Worm (Caenorhabditis elegans) whole organism, L4 larva: ENCODE measurements around the gene fbxa-163.

Experiments used
- R02D3.7 ChIP-seq: fragments of 150-350 bp; sonication (generic microtip); optimal IDR thresholded peaks from 3 replicates; lab custom pipeline; 2014; ENCODE audit warnings: missing biosample characterization, missing genetic modification characterization
- Y48G9A.11 ChIP-seq: fragments of 200-800 bp; sonication (Bioruptor generic); IDR thresholded peaks from 2 replicates; pipeline ENCODE4 v1.3.6; 2022; ENCODE audit warnings: missing genetic modification reagents, missing genetic modification characterization, missing compliant biosample characterization
- aha-1 ChIP-seq: fragments of 150-350 bp; peaks from one replicate; lab custom pipeline; 2014; ENCODE audit warnings: missing biosample characterization, missing genetic modification characterization
- ama-1 ChIP-seq: fragments of 150-350 bp; optimal IDR thresholded peaks from 2 replicates; lab custom pipeline; 2014; ENCODE audit warnings: inconsistent platforms, mixed read lengths
- ctbp-1 ChIP-seq: fragments of 200-800 bp; sonication (Bioruptor generic); IDR thresholded peaks from 2 replicates; pipeline ENCODE4 v1.3.6; 2022; ENCODE audit warnings: missing genetic modification reagents, missing genetic modification characterization, missing compliant biosample characterization
- dpl-1 ChIP-seq: fragments of 150-350 bp; optimal IDR thresholded peaks from 2 replicates; lab custom pipeline; 2014; ENCODE audit warnings: missing biosample characterization, missing genetic modification reagents, missing genetic modification characterization
- fkh-10 ChIP-seq: fragments of 150-350 bp; optimal IDR thresholded peaks from 2 replicates; lab custom pipeline; 2014; ENCODE audit warnings: missing biosample characterization, missing genetic modification reagents, missing genetic modification characterization
- fos-1 ChIP-seq: fragments of 150-350 bp; optimal IDR thresholded peaks from 2 replicates; lab custom pipeline; 2014; ENCODE audit warnings: missing biosample characterization, missing genetic modification characterization
- lin-1 ChIP-seq: fragments of 200-800 bp; sonication (Bioruptor generic); IDR thresholded peaks from 2 replicates; pipeline ENCODE4 v1.3.6; 2022; ENCODE audit warnings: missing genetic modification reagents, missing genetic modification characterization, missing compliant biosample characterization
- nhr-6 ChIP-seq: fragments of 150-350 bp; optimal IDR thresholded peaks from 2 replicates; lab custom pipeline; 2014; ENCODE audit warnings: missing biosample characterization, missing genetic modification characterization
- rbr-2 ChIP-seq: sonication (generic microtip); optimal IDR thresholded peaks from 2 replicates; lab custom pipeline; 2016; ENCODE audit warnings: missing genotype, missing genetic modification characterization, missing compliant biosample characterization
- saeg-2 ChIP-seq: fragments of 200-800 bp; sonication (Bioruptor generic); IDR thresholded peaks from 2 replicates; pipeline ENCODE4 v1.3.6; 2022; ENCODE audit warnings: missing genetic modification reagents, missing genetic modification characterization, missing compliant biosample characterization
- snpc-1.2 ChIP-seq: fragments of 200-800 bp; sonication (Bioruptor generic); IDR thresholded peaks from 2 replicates; pipeline ENCODE4 v1.3.6; 2022; ENCODE audit warnings: missing genetic modification reagents, missing genetic modification characterization, missing compliant biosample characterization
- unc-62 ChIP-seq, 3 experiments: fragments of 150-350 bp in 1 of 3; sonication (generic microtip); optimal IDR thresholded peaks in 2 of 3; peaks in 1 of 3; 1 replicate in 1 of 3; 2 replicates in 2 of 3; lab custom pipeline; 2014 to 2017; ENCODE audit warnings: missing biosample characterization in 3 of 3, missing genetic modification characterization in 3 of 3, missing genetic modification reagents in 3 of 3, missing genotype in 1 of 3

fbxa-163 gene

DNA sequence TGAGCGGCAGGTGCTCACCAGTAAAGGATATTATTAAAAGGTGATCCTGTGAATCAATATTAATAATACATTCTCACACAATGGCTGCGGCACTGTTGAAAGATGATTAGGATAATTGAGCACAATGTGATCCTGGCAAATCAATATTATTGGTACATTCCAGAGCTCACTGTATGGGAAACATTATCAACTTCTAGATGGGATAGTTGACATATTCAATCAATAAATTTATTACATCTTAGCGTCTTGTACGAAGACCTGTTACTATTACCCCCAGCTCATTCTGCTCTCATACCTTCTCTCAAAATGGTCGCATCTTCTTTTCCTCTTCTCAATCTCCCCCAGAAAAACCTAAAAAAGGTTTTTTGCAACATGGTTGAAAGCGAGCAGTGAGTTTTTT lies 42.3 kb downstream of the fbxa-163 start, which contains the start of gene fbxb-49:
Gene fbxb-49 (plus strand): TSS at position 301 of the 400 bp plus-strand sequence.
- TF ChIP-seq ama-1 (lab: Kevin White, UChicago), result no peak
- peak; percentile 71 for TF ChIP-seq aha-1

- TF ChIP-seq fkh-10, result no peak
- no peak for TF ChIP-seq rbr-2 (tag; lab: Kevin White, UChicago)
- TF ChIP-seq nhr-6 (tag; lab: Kevin White, UChicago), result no peak
- TF ChIP-seq fos-1 (tag; lab: Kevin White, UChicago), result no peak
- no peak for TF ChIP-seq Y48G9A.11 (GFP tag; lab: Robert Waterston, UW)
- no peak for TF ChIP-seq R02D3.7 (tag; lab: Kevin White, UChicago)
Observed at ce11 chrII:1567646-1568045, 42.9 kb downstream of the fbxa-163 start, which contains the start of gene K05F6.8. K05F6.8 (minus strand) TSS chrII:1567746.

- TF ChIP-seq dpl-1 (GFP tag; lab: Kevin White, UChicago) (no peak), R02D3.7 (tag; lab: Kevin White, UChicago) (no peak), snpc-1.2 (GFP tag; lab: Robert Waterston, UW) (no peak), ctbp-1 (no peak), saeg-2 (no peak)
Observed at ce11 chrII:1561863-1562262, 48.7 kb downstream of the fbxa-163 start, which contains the start of gene K05F6.14. K05F6.14 (plus strand) TSS chrII:1562163.

ce11 chrII:1560839-1561238 lies 49.7 kb downstream of the fbxa-163 start:
- TF ChIP-seq lin-1 (GFP tag; lab: Robert Waterston, UW) (no peak), unc-62 (GFP tag; optimal IDR thresholded peaks at IDR 0.05 in 1 of 2; lab: Kevin White, UChicago) (peak in 1 of 2 experiments; percentile 41), unc-62 (tag; optimal IDR thresholded peaks at IDR 0.05; lab: Kevin White, UChicago) (no peak)
